Fruit fly (Drosophila melanogaster) whole organism, adult: Measurements from ENCODE around the gene CAH3.

Experiments used
- CG12768 ChIP-seq: fragments of 200-800 bp; sonication (Bioruptor generic); optimal IDR thresholded peaks from 2 replicates; lab custom pipeline; 2017; ENCODE audit warnings: missing biosample characterization, missing genetic modification characterization, mild to moderate bottlenecking, moderate library complexity, missing genetic modification reagents
- CG5204 ChIP-seq: fragments of 200-800 bp; sonication (Bioruptor generic); optimal IDR thresholded peaks from 2 replicates; lab custom pipeline; 2016; ENCODE audit warnings: missing biosample characterization, missing genetic modification characterization
- CG7045 ChIP-seq: fragments of 200-800 bp; sonication (Bioruptor generic); optimal IDR thresholded peaks from 2 replicates; lab custom pipeline; 2017; ENCODE audit warnings: missing biosample characterization, mild to moderate bottlenecking, missing genetic modification characterization
- Crg-1 ChIP-seq: fragments of 200-800 bp; sonication (Bioruptor generic); optimal IDR thresholded peaks from 2 replicates; lab custom pipeline; 2016; ENCODE audit warnings: missing biosample characterization, missing genetic modification characterization
- Mnt ChIP-seq: fragments of 200-800 bp; sonication (Bioruptor generic); optimal IDR thresholded peaks from 2 replicates; lab custom pipeline; 2016; ENCODE audit warnings: missing biosample characterization, mild to moderate bottlenecking, missing genetic modification characterization
- bab1 ChIP-seq: fragments of 200-800 bp; sonication (Bioruptor generic); optimal IDR thresholded peaks from 3 replicates; lab custom pipeline; 2019; ENCODE audit warnings: missing biosample characterization, mild to moderate bottlenecking, missing genetic modification characterization, moderate library complexity
- kay ChIP-seq: fragments of 200-800 bp; sonication (Bioruptor generic); peaks from one replicate; lab custom pipeline; 2016; ENCODE audit warnings: missing biosample characterization, missing genetic modification characterization, borderline replicate concordance
- ovo ChIP-seq: fragments of 200-800 bp; sonication (Bioruptor generic); optimal IDR thresholded peaks from 2 replicates; lab custom pipeline; 2016; ENCODE audit warnings: missing biosample characterization, missing genetic modification characterization

DNA sequence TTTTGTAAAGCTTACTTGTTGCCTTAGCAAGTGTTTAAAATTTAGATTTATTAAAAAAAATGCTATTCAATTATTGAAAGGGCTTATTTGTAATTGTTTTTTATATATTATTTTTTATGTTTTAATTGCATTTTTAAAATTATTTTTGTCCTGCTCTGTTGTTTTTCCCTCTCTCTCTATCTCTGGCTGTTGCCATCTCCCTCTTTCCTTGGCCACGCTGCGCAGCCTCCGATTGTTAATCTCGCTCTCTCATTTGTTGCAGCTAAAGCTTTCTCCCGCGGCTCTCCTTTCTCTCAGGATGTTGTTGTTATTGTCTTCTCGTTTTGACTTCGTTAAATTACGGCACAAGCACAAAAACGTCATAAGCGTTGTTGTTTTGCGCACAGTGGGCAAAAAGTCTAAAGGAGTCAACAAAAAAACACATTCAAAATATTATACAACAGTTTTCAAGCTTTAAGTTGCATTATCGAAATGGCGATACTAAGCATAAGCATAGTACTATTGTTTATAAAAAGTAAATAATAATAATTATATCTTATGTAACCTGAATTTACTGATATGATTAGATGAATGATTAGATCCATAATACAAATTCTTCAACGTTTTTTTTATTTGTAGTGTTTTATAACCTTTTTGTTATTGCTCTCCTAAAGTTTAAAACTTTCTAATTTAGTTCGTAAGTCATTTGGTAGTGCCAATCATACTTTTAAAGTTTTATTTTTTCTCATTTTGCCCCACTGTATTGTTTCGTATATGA is 13.2 kb downstream of the CAH3 start:
- TF ChIP-seq kay, result no peak
- TF ChIP-seq bab1 (GFP tag; lab: Kevin White, UChicago), result no peak
- TF ChIP-seq CG7045 (GFP tag; lab: Kevin White, UChicago), result no peak
- no peak for TF ChIP-seq Mnt
- no peak for TF ChIP-seq CG5204
- no peak for TF ChIP-seq ovo (GFP tag; lab: Kevin White, UChicago)
- no peak for TF ChIP-seq Crg-1 (GFP tag; lab: Kevin White, UChicago)
- no peak for TF ChIP-seq CG12768
